Fruit fly (Drosophila melanogaster): ENCODE results near the gene Dhc93AB.

- TF ChIP-seq psq (GFP tag; optimal IDR thresholded peaks at IDR 0.05) (no peak), br (GFP tag; optimal IDR thresholded peaks at IDR 0.05) (no peak)
These were observed 36.7 kb upstream of the Dhc93AB start for dm6 chr3R:21078958-21079357.

Measured in whole organism, wandering third instar larva.